Worm (Caenorhabditis elegans): Measurements from ENCODE around the gene drh-1.

DNA sequence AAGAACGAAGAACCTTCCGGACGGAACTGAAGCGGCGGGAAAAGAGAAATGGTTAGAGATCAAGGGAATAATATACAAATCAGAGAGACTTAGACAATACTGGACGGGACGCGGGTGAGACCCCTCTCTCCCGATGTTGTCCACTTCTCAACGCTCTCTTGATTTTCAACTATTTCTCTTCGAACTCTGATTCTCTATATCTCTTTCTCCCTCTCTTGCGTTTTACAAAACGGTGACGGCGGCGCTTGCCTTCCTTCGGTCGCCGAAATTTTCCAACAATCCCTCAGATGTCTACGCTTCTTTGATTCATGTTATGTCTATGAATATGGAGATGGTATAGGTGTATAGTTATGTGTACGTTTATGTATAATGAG is 36.4 kb downstream of the drh-1 start:
- TF ChIP-seq fkh-10 (GFP tag; optimal IDR thresholded peaks at IDR 0.05) (no peak), nhr-77 (tag; optimal IDR thresholded peaks at IDR 0.05) (no peak), snpc-1.2 (GFP tag; IDR thresholded peaks at IDR 0.05) (no peak), aly-2 (tag; optimal IDR thresholded peaks at IDR 0.05) (no peak), nhr-28 (tag; optimal IDR thresholded peaks at IDR 0.05) (peak; percentile 67), nhr-11 (tag; optimal IDR thresholded peaks at IDR 0.05) (no peak), ztf-11 (tag; optimal IDR thresholded peaks at IDR 0.05) (no peak), pqm-1 (tag; optimal IDR thresholded peaks at IDR 0.05) (no peak), lin-39 (tag; optimal IDR thresholded peaks at IDR 0.05) (no peak), lim-7 (GFP tag; IDR thresholded peaks at IDR 0.05) (no peak), saeg-2 (GFP tag; IDR thresholded peaks at IDR 0.05) (no peak)

All from whole organism, L4 larva.